Worm (Caenorhabditis elegans): ENCODE results near the gene dpr-1.

DNA sequence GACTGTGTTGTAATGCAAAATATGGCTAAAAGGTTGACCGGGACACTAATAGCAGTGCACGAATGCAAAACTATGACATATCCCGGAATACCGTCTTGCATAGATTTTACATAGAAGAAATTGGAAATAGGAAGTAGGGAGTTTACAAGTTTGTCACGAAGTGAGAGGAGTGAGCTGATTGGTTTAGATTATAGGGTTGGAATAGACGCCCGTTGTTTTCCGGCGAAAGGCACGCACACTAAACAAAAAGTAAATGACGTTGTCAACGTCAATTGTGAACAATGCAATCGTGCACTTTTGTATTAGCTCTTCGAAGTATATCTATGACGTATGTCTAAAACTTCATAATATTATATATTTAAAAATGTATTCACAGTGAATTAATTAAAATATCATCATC is 18.9 kb upstream of the dpr-1 start, which contains the start of gene srh-24:
- no peak for TF ChIP-seq let-607 (tag; optimal IDR thresholded peaks at IDR 0.05)
- TF ChIP-seq athp-1 (tag; optimal IDR thresholded peaks at IDR 0.05) = no peak
- TF ChIP-seq F57A8.1 (GFP tag; optimal IDR thresholded peaks at IDR 0.05) = no peak
- no peak for TF ChIP-seq ama-1 (optimal IDR thresholded peaks at IDR 0.05)
- TF ChIP-seq ama-1 (GFP tag; optimal IDR thresholded peaks at IDR 0.05) = no peak
- TF ChIP-seq unc-130 (GFP tag; optimal IDR thresholded peaks at IDR 0.05) = no peak
- no peak for TF ChIP-seq fkh-3 (tag; optimal IDR thresholded peaks at IDR 0.05)
- no peak for TF ChIP-seq unc-62 (GFP tag; optimal IDR thresholded peaks at IDR 0.05)
- TF ChIP-seq ceh-91 (GFP tag; IDR thresholded peaks at IDR 0.05) = no peak
